Worm (Caenorhabditis elegans): ENCODE data around the gene srx-117.
"Not testable (repeated sequence)": the region's sequence is repeated elsewhere in the genome, so short reads cannot be mapped to it uniquely, and the experiment has no call there.

DNA sequence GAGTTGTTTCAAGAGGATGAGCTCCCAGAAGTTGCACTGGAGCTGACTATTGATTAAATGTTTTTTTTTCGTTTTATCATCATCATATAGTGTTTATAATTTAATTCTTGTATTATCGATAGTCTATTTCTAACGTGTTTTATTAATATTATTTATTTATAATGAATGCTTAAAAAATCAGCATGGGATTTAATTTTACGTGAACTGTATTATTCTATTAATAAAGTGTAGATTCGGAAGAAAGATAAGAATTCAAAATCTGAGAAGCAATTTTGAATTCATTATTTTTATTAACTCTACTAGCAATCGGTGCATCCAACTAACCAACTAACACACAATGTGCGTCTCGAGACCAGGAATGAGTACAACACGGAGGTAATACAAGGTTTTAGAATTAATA, 19.0 kb downstream of the srx-117 start, which contains the start of gene C14C11.1:
- not testable (repeated sequence) for TF ChIP-seq lin-13 (GFP tag; optimal IDR thresholded peaks at IDR 0.05); alr-1 (tag; optimal IDR thresholded peaks at IDR 0.05; ENCODE audit: borderline replicate concordance)
